Fruit fly (Drosophila melanogaster) whole organism, embryonic: Measurements from ENCODE around the gene CG1998.

Experiments used
- Aef1 ChIP-seq: fragments of 200-800 bp; sonication (Bioruptor generic); IDR thresholded peaks from 3 replicates; pipeline ENCODE4 v1.3.6; 2022; ENCODE audit warnings: missing biosample characterization, missing genetic modification characterization
- CG10366 ChIP-seq: fragments of 200-800 bp; sonication (Bioruptor generic); IDR thresholded peaks from 2 replicates; pipeline ENCODE4 v1.3.6; 2022; ENCODE audit warnings: missing biosample characterization, missing genetic modification characterization
- CG2129 ChIP-seq: fragments of 200-800 bp; sonication (Bioruptor generic); IDR thresholded peaks from 2 replicates; pipeline ENCODE4 v1.3.6; 2022; ENCODE audit warnings: missing biosample characterization, missing genetic modification characterization; ENCODE audit not compliant: partially characterized antibody
- CG7556 ChIP-seq: fragments of 200-800 bp; sonication (Bioruptor generic); optimal IDR thresholded peaks from 2 replicates; lab custom pipeline; 2017; ENCODE audit warnings: missing biosample characterization, mild to moderate bottlenecking, missing genetic modification characterization
- sr ChIP-seq: fragments of 200-800 bp; sonication (Bioruptor generic); IDR thresholded peaks from 3 replicates; pipeline ENCODE4 v1.3.6; 2022; ENCODE audit warnings: missing biosample characterization, missing genetic modification characterization

- TF ChIP-seq CG2129 (GFP tag; lab: Robert Waterston, UW) (no peak), sr (GFP tag; lab: Robert Waterston, UW) (no peak), CG7556 (GFP tag; lab: Kevin White, UChicago) (no peak), CG10366 (GFP tag; lab: Robert Waterston, UW) (no peak), Aef1 (GFP tag; lab: Robert Waterston, UW) (no peak)
Measured at dm6 chrX:13397610-13398009, 15.3 kb downstream of the CG1998 start.
